Worm (Caenorhabditis elegans): ENCODE data around the gene gsy-1.

DNA sequence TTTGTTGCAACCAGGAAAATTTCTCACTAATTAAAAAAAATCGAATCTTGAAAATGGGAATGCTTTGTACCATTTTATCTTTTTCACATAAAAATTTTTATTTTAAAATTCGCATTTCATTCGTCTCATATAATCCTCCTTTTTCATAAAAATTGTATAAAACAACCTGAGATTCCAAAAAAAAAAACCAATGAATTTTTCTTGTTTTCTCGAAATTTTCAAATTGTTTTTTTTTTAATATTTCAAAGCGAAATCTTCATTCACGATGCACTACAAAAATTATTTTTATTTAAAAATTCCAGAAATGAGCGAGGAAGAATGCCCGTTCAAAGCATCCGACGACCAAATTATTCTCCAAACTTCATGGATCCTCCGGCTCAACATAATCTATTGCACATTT lies 7.1 kb upstream of the gsy-1 start, which contains the start of gene sra-14:
- TF ChIP-seq fkh-10 (GFP tag; optimal IDR thresholded peaks at IDR 0.05) (no peak), unc-39 (tag; optimal IDR thresholded peaks at IDR 0.05) (no peak), nhr-25 (tag; optimal IDR thresholded peaks at IDR 0.05) (no peak), egl-27 (tag; optimal IDR thresholded peaks at IDR 0.05) (no peak), lin-39 (tag; optimal IDR thresholded peaks at IDR 0.05) (no peak), fos-1 (tag; optimal IDR thresholded peaks at IDR 0.05) (no peak), lin-15B (tag; optimal IDR thresholded peaks at IDR 0.05) (no peak), ZK546.5 (tag; optimal IDR thresholded peaks at IDR 0.05) (no peak), nhr-12 (tag; optimal IDR thresholded peaks at IDR 0.05) (no peak), nhr-67 (tag; optimal IDR thresholded peaks at IDR 0.05) (no peak), pha-4 (tag; optimal IDR thresholded peaks at IDR 0.05) (no peak), unc-62 (GFP tag; optimal IDR thresholded peaks at IDR 0.05) (no peak), R02D3.7 (tag; optimal IDR thresholded peaks at IDR 0.05) (no peak), lsy-12 (tag; optimal IDR thresholded peaks at IDR 0.05) (no peak)
